Worm (Caenorhabditis elegans) whole organism, L4/young adult: ENCODE data around the gene his-32.

ENCODE experiments used
- W03F9.2 ChIP-seq: fragments of 150-350 bp; optimal IDR thresholded peaks from 2 replicates; lab custom pipeline; 2014; ENCODE audit warnings: missing biosample characterization, missing genetic modification characterization
- dao-5 ChIP-seq: sonication (generic microtip); optimal IDR thresholded peaks from 2 replicates; lab custom pipeline; 2016; ENCODE audit warnings: missing genotype, missing genetic modification characterization, moderate library complexity, missing compliant biosample characterization
- him-1 ChIP-seq: sonication (generic microtip); optimal IDR thresholded peaks from 2 replicates; lab custom pipeline; 2016; ENCODE audit warnings: missing genotype, missing genetic modification reagents, missing genetic modification characterization, missing compliant biosample characterization

Gene his-32

DNA sequence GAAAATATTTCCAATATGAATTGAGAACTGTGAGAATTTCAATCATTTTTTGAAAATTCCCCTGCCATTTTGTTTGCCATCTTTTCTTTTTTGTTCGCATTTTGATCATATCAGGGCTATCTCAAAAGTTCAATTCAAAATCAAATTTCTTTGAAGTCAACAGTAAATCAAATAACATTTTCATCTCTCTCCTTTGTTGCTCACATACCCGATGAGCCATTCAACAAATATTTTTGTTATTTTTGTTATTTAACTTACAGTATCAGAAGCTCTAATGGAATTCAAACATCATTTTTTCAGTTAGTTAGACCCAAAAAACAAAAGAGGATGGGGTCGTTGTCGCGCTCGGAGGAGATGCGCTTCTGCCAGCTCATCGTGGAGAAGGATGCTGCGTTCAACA lies 30.4 kb upstream of the his-32 start, which contains the start of gene vha-5:
Gene vha-5, plus strand, starts transcription at position 301 of the 400 bp plus-strand sequence.
- TF ChIP-seq W03F9.2 (tag; lab: Kevin White, UChicago) (no peak), dao-5 (tag; lab: Kevin White, UChicago) (no peak), him-1 (tag; lab: Kevin White, UChicago) (no peak)

DNA sequence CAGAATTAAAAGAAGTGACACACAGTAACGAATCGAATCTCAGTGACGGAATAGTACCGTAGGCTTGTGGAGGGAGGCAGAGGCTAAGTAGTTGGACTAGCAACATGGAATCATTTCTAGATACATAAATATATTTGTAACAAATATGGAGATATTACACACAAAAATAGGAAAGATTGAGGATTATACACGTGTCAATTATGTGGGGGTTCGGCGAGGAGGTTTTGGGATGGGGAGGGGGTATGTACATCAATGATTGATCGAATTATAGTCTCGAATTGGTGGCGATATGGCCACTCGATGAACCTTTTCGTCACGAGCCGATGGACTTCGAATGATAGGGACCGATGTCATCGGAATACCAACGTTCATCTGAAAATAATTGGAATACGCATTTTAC lies 26.7 kb upstream of the his-32 start:
- TF ChIP-seq him-1 (tag; lab: Kevin White, UChicago), result no peak
- no peak for TF ChIP-seq dao-5 (tag; lab: Kevin White, UChicago)

DNA sequence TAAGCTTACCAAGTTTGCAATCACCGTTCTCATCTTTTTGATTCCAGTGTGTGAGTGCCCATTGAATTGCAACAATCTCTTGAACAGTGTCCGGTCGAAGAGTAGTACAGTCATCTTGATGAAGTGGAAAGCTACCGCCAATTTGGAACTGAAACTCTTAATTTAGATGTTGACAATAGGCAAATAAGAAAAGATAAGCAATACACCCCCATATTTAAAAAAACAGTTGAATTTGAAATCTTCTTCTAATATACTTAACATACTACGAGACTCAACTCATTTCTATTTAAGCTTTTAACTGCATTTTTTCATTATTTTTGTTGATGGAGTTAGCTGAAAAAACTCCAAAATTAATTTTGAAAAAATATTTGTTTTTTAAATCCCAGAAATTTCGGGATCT lies 22.0 kb upstream of the his-32 start:
- TF ChIP-seq him-1 (tag; lab: Kevin White, UChicago) (no peak), dao-5 (tag; lab: Kevin White, UChicago) (no peak), W03F9.2 (tag; lab: Kevin White, UChicago) (no peak)

DNA sequence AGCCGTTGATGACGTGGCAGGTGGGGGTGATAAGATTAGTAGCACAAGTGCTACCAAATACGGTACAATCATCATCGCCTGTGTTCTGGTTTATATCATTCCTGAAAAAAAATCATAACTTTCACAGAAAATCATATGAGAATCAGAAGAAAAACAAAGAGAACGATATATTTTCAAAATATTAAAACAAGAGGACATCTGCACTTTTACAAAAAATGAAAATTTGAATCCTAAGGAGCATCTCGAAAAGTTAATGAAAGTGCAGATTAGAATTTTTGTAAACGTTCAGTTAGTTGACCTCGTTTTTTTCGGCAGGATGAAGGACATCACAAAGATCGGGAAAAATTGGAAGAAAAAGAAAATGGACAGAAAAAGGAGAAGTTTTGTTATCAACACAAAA lies 21.3 kb upstream of the his-32 start, which contains the start of gene F35H10.10:
Gene F35H10.10, minus strand, starts transcription at position 101 of the 400 bp plus-strand sequence.
- TF ChIP-seq W03F9.2 (tag; lab: Kevin White, UChicago), result no peak
- no peak for TF ChIP-seq him-1 (tag; lab: Kevin White, UChicago)
- no peak for TF ChIP-seq dao-5 (tag; lab: Kevin White, UChicago)

DNA sequence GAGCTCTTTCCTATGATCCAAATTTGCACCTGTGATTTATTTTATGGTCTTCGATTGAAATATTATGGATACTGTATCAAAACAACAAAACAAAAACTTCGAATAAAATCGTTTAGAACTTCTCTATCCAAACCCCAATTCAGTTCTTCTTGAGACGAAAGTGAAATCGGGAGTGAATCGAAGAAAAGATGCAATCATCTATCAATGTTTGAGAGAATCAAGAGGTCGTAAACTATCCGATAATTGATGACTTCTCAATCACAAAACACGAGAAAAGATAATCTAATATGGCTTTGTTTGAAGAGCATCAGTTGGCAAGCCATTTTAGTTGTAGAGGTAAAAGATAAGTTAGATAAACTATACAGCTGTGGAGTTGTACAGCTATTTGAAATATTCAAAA lies 16.3 kb upstream of the his-32 start:
- TF ChIP-seq him-1 (tag; lab: Kevin White, UChicago) (no peak), dao-5 (tag; lab: Kevin White, UChicago) (no peak), W03F9.2 (tag; lab: Kevin White, UChicago) (no peak)

DNA sequence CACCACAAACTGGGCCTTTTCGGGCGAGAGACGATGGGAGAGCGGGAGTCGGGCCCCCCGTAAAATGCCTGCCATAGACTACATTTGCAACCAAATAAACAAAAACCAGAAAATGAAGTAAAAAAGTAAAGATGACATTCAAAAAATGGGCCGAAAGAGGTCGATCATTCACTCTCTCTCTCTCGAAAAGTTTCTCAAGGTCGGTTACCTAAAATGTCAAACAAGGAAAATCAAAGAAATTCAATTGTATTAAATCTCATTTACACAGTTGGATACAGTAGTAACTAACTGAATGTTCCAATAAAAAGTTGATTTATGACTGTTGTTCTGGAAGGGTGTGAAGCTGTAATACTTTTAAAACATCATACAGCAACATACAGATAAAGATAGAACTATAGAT lies 15.3 kb upstream of the his-32 start:
- TF ChIP-seq dao-5 (tag; lab: Kevin White, UChicago) (no peak), him-1 (tag; lab: Kevin White, UChicago) (no peak), W03F9.2 (tag; lab: Kevin White, UChicago) (no peak)

DNA sequence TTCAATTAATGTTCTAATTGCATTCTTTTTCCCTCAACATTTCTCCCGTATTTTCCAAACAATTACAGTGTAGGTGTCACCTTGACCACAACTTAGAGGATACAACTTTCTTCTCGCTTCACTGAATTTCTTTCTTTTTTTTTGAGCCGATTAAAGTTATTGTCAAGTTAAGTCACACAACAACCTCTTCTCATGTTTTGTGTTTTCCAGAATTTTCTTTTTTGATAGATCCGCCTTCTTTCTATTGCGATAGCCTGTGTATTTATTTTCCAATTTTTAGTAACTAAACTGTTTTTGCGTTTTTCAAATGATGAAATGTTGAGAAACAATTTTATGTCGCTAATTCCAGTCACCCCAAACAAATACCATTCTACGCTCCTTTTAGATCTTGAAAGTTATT lies 8.4 kb upstream of the his-32 start, which contains the start of gene F35H10.3:
Gene F35H10.3, plus strand, starts transcription at position 301 of the 400 bp plus-strand sequence.
- TF ChIP-seq W03F9.2 (tag; lab: Kevin White, UChicago) (no peak), dao-5 (tag; lab: Kevin White, UChicago) (no peak), him-1 (tag; lab: Kevin White, UChicago) (no peak)

DNA sequence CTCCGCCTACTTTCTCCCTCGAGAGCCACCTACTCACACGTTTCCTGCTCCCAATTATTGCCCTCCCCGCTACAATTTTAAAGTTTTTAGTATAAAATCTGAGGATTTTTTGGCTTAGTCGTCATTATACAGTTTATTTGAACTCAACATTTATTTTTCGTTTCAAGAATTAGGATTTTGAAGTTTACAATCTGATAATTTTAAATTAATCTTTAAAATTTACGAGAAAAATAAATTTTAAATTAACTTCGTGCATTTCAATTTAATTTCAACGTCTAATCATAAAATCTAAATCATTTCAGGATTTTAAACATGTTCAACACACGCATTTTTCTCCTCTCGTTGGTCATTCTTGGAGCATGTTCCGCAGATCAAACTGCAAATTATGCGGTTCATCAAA lies 5.2 kb upstream of the his-32 start, which contains the start of gene F35H10.2:
Gene F35H10.2, plus strand, starts transcription at position 301 of the 400 bp plus-strand sequence.
- TF ChIP-seq W03F9.2 (tag; lab: Kevin White, UChicago), result no peak
- no peak for TF ChIP-seq him-1 (tag; lab: Kevin White, UChicago)
- TF ChIP-seq dao-5 (tag; lab: Kevin White, UChicago), result no peak

DNA sequence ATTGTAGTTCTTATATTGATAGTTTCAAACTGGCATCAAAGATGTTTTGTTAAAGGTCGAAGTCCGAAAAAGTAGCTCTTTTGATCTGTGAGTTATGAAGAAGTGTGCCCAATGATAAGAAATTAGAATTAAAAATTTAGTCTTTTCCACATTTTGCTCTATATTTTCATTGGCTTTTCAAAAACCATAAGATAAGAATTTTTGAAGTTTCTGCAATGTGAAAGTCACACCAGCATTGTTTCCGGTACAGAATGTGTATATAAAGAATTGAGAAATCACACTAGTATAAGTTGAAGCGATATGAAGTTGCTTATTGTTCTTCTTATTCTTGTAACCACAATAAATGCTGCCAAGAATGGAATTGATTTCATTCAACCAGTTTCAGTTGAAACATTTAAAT lies 1.6 kb upstream of the his-32 start, which contains the start of gene lys-10:
Gene lys-10, plus strand, starts transcription at position 301 of the 400 bp plus-strand sequence.
- TF ChIP-seq dao-5 (tag; lab: Kevin White, UChicago), result no peak

DNA sequence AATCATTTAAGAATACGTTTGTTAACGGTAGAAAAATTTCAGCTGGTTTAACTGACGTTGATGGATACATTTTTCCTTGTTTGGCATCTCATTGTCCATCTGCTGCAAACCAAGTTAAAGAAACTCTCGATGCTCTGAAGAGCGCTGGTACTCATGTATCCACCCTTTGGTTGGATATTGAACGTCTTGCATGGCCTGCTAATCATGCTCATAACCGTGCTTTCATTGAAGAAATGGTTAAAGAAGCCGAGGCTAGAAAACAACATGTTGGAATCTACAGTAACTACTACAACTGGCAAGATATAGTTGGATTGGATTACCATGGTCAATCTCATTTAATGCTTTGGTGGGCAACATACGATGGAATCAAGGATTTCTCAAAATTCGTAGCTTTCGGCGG lies 1.1 kb upstream of the his-32 start:
- TF ChIP-seq dao-5 (tag; lab: Kevin White, UChicago), result no peak
- TF ChIP-seq him-1 (tag; lab: Kevin White, UChicago), result no peak
- TF ChIP-seq W03F9.2 (tag; lab: Kevin White, UChicago), result no peak

DNA sequence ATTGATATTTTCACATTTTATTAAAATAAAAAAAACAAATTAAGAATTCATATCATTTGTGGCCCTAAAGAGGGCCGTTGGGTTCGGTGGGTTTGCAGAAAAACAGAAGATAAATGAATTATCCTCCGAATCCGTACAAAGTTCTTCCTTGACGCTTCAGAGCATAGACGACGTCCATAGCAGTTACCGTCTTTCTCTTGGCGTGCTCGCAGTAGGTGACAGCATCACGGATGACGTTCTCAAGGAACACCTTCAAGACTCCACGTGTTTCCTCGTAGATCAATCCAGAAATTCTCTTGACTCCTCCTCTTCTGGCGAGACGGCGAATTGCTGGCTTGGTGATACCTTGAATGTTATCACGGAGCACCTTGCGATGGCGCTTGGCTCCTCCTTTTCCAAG lies 551 bp upstream of the his-32 start:
- TF ChIP-seq W03F9.2 (tag; lab: Kevin White, UChicago), result no peak
- TF ChIP-seq him-1 (tag; lab: Kevin White, UChicago), result no peak
- TF ChIP-seq dao-5 (tag; lab: Kevin White, UChicago), result no peak

DNA sequence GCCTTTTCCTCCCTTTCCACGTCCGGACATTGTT lies 334 bp upstream of the his-32 start, which contains the start of gene his-31:
Gene his-31, minus strand, starts transcription at position 30 of the 34 bp plus-strand sequence.
- TF ChIP-seq dao-5 (tag; lab: Kevin White, UChicago) (no peak), W03F9.2 (tag; lab: Kevin White, UChicago) (no peak), him-1 (tag; lab: Kevin White, UChicago) (no peak)

DNA sequence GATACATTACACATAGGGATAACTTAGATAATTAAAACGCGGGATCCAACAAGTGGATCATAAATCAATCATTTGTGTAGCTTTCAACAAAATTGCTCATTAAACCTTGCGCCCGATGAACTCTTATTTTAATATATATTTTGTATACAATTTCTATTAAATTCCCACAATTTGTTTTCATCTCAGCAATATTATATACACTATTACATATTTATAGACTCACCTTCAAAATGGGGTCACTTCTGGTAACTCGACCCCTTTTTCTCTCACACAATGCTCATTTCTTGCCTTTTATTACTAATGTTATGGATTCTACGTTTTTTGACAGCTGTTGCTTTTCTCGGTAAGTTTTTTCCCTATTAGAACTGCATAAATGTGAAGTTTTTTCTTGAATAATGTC lies 5.5 kb downstream of the his-32 start, which contains the start of gene lgc-6:
Gene lgc-6, plus strand, starts transcription at position 301 of the 400 bp plus-strand sequence.
- no peak for TF ChIP-seq W03F9.2 (tag; lab: Kevin White, UChicago)
- TF ChIP-seq dao-5 (tag; lab: Kevin White, UChicago), result no peak
- TF ChIP-seq him-1 (tag; lab: Kevin White, UChicago), result no peak

DNA sequence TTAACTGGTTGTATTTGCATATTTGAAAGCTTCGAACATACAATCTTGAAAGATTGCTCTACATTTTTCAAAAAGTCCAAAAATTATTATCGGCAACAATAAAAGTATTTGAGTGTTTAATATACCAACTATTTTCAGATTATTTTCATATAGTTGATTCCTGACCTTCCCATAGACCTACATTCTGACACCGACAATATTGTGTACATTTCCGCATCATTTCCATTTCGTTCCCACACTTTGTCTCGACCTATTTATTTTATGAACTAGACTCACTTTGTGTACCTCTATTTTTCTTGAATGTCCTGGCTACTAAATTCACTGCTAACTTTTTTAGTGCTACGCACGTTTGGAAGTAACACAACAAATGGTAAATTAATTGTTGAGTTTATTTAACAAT lies 8.3 kb downstream of the his-32 start, which contains the start of gene lgc-5:
Gene lgc-5, plus strand, starts transcription at position 301 of the 400 bp plus-strand sequence.
- TF ChIP-seq dao-5 (tag; lab: Kevin White, UChicago) (no peak), W03F9.2 (tag; lab: Kevin White, UChicago) (no peak), him-1 (tag; lab: Kevin White, UChicago) (no peak)

DNA sequence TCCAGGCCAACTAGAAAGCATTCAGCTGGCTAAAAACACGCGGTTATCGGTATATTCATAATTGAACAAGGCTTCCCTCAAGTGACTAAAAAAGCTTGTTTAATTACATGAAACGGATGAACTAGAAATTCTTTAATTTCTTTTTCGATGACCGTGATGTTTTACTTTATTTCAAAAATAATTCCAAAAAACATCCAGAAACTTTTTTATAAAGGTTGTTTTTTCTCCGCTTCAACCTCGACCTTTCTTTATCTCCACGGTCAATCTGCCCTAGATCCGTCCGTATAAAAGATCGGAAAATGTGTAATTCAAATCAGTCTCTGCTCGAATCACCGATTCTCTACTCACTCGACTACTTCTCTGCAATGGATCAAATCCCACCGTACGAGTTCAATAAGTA lies 11.4 kb downstream of the his-32 start, which contains the start of gene F17E9.5:
Gene F17E9.5, plus strand, starts transcription at position 301 of the 400 bp plus-strand sequence.
- TF ChIP-seq him-1 (tag; lab: Kevin White, UChicago), result no peak
